Worm (Caenorhabditis elegans) whole organism, L2 larva: Measurements from ENCODE around the gene F45D3.4.

Experiments used
- C34F6.9 ChIP-seq: fragments of 150-350 bp; optimal IDR thresholded peaks from 2 replicates; lab custom pipeline; 2014; ENCODE audit warnings: missing biosample characterization, missing genetic modification characterization
- F13H6.1 ChIP-seq: sonication (generic microtip); optimal IDR thresholded peaks from 2 replicates; lab custom pipeline; 2016; ENCODE audit warnings: missing genetic modification characterization, missing compliant biosample characterization
- R02D3.7 ChIP-seq: fragments of 150-350 bp; optimal IDR thresholded peaks from 2 replicates; lab custom pipeline; 2014; ENCODE audit warnings: missing biosample characterization, missing genetic modification characterization
- Y55F3AM.14 ChIP-seq: fragments of 200-800 bp; sonication (Bioruptor generic); optimal IDR thresholded peaks from 2 replicates; lab custom pipeline; 2018; ENCODE audit warnings: mild to moderate bottlenecking, missing genetic modification characterization, missing compliant biosample characterization
- ZK546.5 ChIP-seq: sonication (generic microtip); optimal IDR thresholded peaks from 2 replicates; lab custom pipeline; 2017; ENCODE audit warnings: missing biosample characterization, missing genetic modification characterization
- alr-1 ChIP-seq: fragments of 150-350 bp; optimal IDR thresholded peaks from 2 replicates; lab custom pipeline; 2014; ENCODE audit warnings: missing biosample characterization, missing genetic modification characterization
- aly-2 ChIP-seq: fragments of 150-350 bp; optimal IDR thresholded peaks from 2 replicates; lab custom pipeline; 2014; ENCODE audit warnings: missing biosample characterization, missing genetic modification characterization
- ama-1 ChIP-seq: fragments of 150-350 bp; optimal IDR thresholded peaks from 2 replicates; lab custom pipeline; 2018; ENCODE audit warnings: inconsistent platforms
- blmp-1 ChIP-seq: sonication (generic microtip); optimal IDR thresholded peaks from 2 replicates; lab custom pipeline; 2017; ENCODE audit warnings: missing genetic modification characterization, mild to moderate bottlenecking, missing compliant biosample characterization, antibody characterized with exemption, moderate library complexity; ENCODE audit not compliant: insufficient read depth
- ceh-82 ChIP-seq: fragments of 150-350 bp; optimal IDR thresholded peaks from 2 replicates; lab custom pipeline; 2014; ENCODE audit warnings: missing biosample characterization, missing genetic modification characterization
- crh-2 ChIP-seq: sonication (generic microtip); optimal IDR thresholded peaks from 2 replicates; lab custom pipeline; 2017; ENCODE audit warnings: missing biosample characterization, missing genetic modification characterization
- dmd-4 ChIP-seq: sonication (generic microtip); optimal IDR thresholded peaks from 2 replicates; lab custom pipeline; 2017; ENCODE audit warnings: missing biosample characterization, missing genetic modification characterization
- egl-27 ChIP-seq: sonication (generic microtip); optimal IDR thresholded peaks from 3 replicates; lab custom pipeline; 2017; ENCODE audit warnings: missing biosample characterization, missing genetic modification reagents, missing genetic modification characterization
- elt-1 ChIP-seq: fragments of 150-350 bp; optimal IDR thresholded peaks from 2 replicates; lab custom pipeline; 2014; ENCODE audit warnings: missing biosample characterization, missing genetic modification characterization
- elt-3 ChIP-seq: sonication (generic microtip); optimal IDR thresholded peaks from 2 replicates; lab custom pipeline; 2017; ENCODE audit warnings: missing biosample characterization, missing genetic modification characterization
- fos-1 ChIP-seq: fragments of 150-350 bp; optimal IDR thresholded peaks from 2 replicates; lab custom pipeline; 2014; ENCODE audit warnings: missing biosample characterization, missing genetic modification characterization
- gmeb-1 ChIP-seq: fragments of 150-350 bp; optimal IDR thresholded peaks from 2 replicates; lab custom pipeline; 2014; ENCODE audit warnings: missing biosample characterization, missing genetic modification characterization
- lin-11 ChIP-seq: fragments of 150-350 bp; sonication (generic microtip); optimal IDR thresholded peaks from 2 replicates; lab custom pipeline; 2014; ENCODE audit warnings: missing biosample characterization, missing genetic modification characterization, inconsistent platforms, mixed read lengths
- lin-13 ChIP-seq: fragments of 150-350 bp; optimal IDR thresholded peaks from 2 replicates; lab custom pipeline; 2014; ENCODE audit warnings: missing biosample characterization, missing genetic modification reagents, missing genetic modification characterization
- lin-39 ChIP-seq: fragments of 150-350 bp; optimal IDR thresholded peaks from 2 replicates; lab custom pipeline; 2014; ENCODE audit warnings: missing biosample characterization, missing genetic modification reagents, missing genetic modification characterization
- lsy-2 ChIP-seq, 2 experiments: fragments of 150-350 bp in 1 of 2; sonication (generic microtip) in 1 of 2; optimal IDR thresholded peaks; 2 replicates each; lab custom pipeline; 2014 to 2017; ENCODE audit warnings: missing biosample characterization in 2 of 2, missing genetic modification characterization in 2 of 2
- mab-5 ChIP-seq: fragments of 150-350 bp; optimal IDR thresholded peaks from 2 replicates; lab custom pipeline; 2014; ENCODE audit warnings: missing biosample characterization, missing genetic modification characterization
- mbf-1 ChIP-seq: sonication (generic microtip); optimal IDR thresholded peaks from 2 replicates; lab custom pipeline; 2017; ENCODE audit warnings: missing biosample characterization, missing genetic modification characterization
- mdl-1 ChIP-seq, 2 experiments: fragments of 150-350 bp in 1 of 2; sonication (generic microtip) in 1 of 2; optimal IDR thresholded peaks; 2 replicates each; lab custom pipeline; 2017; ENCODE audit warnings: missing biosample characterization in 2 of 2, missing genetic modification characterization in 2 of 2
- nhr-10 ChIP-seq: sonication (generic microtip); optimal IDR thresholded peaks from 2 replicates; lab custom pipeline; 2017; ENCODE audit warnings: missing biosample characterization, missing genetic modification characterization
- nhr-11 ChIP-seq: fragments of 150-350 bp; optimal IDR thresholded peaks from 2 replicates; lab custom pipeline; 2014; ENCODE audit warnings: missing biosample characterization, missing genetic modification characterization
- nhr-12 ChIP-seq: fragments of 150-350 bp; optimal IDR thresholded peaks from 2 replicates; lab custom pipeline; 2014; ENCODE audit warnings: missing biosample characterization, missing genetic modification characterization
- nhr-129 ChIP-seq: fragments of 150-350 bp; optimal IDR thresholded peaks from 2 replicates; lab custom pipeline; 2014; ENCODE audit warnings: missing biosample characterization, missing genetic modification characterization
- nhr-21 ChIP-seq: fragments of 150-350 bp; optimal IDR thresholded peaks from 2 replicates; lab custom pipeline; 2014; ENCODE audit warnings: missing biosample characterization, missing genetic modification characterization
- nhr-23 ChIP-seq: fragments of 150-350 bp; optimal IDR thresholded peaks from 2 replicates; lab custom pipeline; 2014; ENCODE audit warnings: missing biosample characterization, missing genetic modification reagents, missing genetic modification characterization
- nhr-237 ChIP-seq: fragments of 150-350 bp; optimal IDR thresholded peaks from 2 replicates; lab custom pipeline; 2014; ENCODE audit warnings: missing biosample characterization, missing genetic modification characterization
- nhr-25 ChIP-seq: fragments of 150-350 bp; sonication (generic microtip); optimal IDR thresholded peaks from 3 replicates; lab custom pipeline; 2014; ENCODE audit warnings: missing biosample characterization, missing genetic modification characterization
- nhr-6 ChIP-seq: fragments of 150-350 bp; optimal IDR thresholded peaks from 2 replicates; lab custom pipeline; 2014; ENCODE audit warnings: missing biosample characterization, missing genetic modification characterization
- nhr-77 ChIP-seq: fragments of 150-350 bp; optimal IDR thresholded peaks from 2 replicates; lab custom pipeline; 2014; ENCODE audit warnings: missing biosample characterization, missing genetic modification characterization
- peb-1 ChIP-seq: fragments of 150-350 bp; optimal IDR thresholded peaks from 2 replicates; lab custom pipeline; 2014; ENCODE audit warnings: missing biosample characterization, missing genetic modification characterization
- skn-1 ChIP-seq: sonication (generic microtip); optimal IDR thresholded peaks from 2 replicates; lab custom pipeline; 2017; ENCODE audit warnings: missing biosample characterization, missing genetic modification characterization
- sma-3 ChIP-seq: sonication (generic microtip); optimal IDR thresholded peaks from 2 replicates; lab custom pipeline; 2016; ENCODE audit warnings: missing genetic modification reagents, missing genetic modification characterization, missing compliant biosample characterization
- sma-9 ChIP-seq, 2 experiments: fragments of 150-350 bp in 1 of 2; sonication (generic microtip) in 1 of 2; optimal IDR thresholded peaks; 2 replicates each; lab custom pipeline; 2014 to 2016; ENCODE audit warnings: missing genetic modification characterization in 2 of 2, mild to moderate bottlenecking in 1 of 2, missing biosample characterization in 1 of 2, missing compliant biosample characterization in 1 of 2, missing genetic modification reagents in 1 of 2, moderate library complexity in 1 of 2
- snpc-4 ChIP-seq: fragments of 150-350 bp; optimal IDR thresholded peaks from 2 replicates; lab custom pipeline; 2014; ENCODE audit warnings: missing biosample characterization, missing genetic modification characterization
- unc-39 ChIP-seq: fragments of 150-350 bp; optimal IDR thresholded peaks from 2 replicates; lab custom pipeline; 2014; ENCODE audit warnings: missing biosample characterization, missing genetic modification characterization
- unc-62 ChIP-seq: fragments of 150-350 bp; optimal IDR thresholded peaks from 2 replicates; lab custom pipeline; 2014; ENCODE audit warnings: missing biosample characterization, missing genetic modification reagents, missing genetic modification characterization
- zag-1 ChIP-seq: fragments of 150-350 bp; optimal IDR thresholded peaks from 2 replicates; lab custom pipeline; 2014; ENCODE audit warnings: missing biosample characterization, missing genetic modification characterization
- ztf-11 ChIP-seq: sonication (generic microtip); optimal IDR thresholded peaks from 2 replicates; lab custom pipeline; 2017; ENCODE audit warnings: missing biosample characterization, missing genetic modification characterization
- ztf-4 ChIP-seq: fragments of 150-350 bp; optimal IDR thresholded peaks from 2 replicates; lab custom pipeline; 2014; ENCODE audit warnings: missing biosample characterization, missing genetic modification characterization

The F45D3.4 gene

ce11 chrV:12540739-12541138, 12.3 kb downstream of the F45D3.4 start, which contains the start of gene F45D3.2:
F45D3.2 (plus strand) TSS chrV:12541039.
- TF ChIP-seq unc-39 (tag; lab: Kevin White, UChicago) (no peak), dmd-4 (tag; lab: Kevin White, UChicago) (no peak), Y55F3AM.14 (GFP tag; lab: Kevin White, UChicago) (no peak), elt-3 (tag; lab: Kevin White, UChicago) (no peak), mdl-1 (tag; optimal IDR thresholded peaks at IDR 0.05; lab: Kevin White, UChicago) (no peak), ceh-82 (tag; lab: Kevin White, UChicago) (no peak), aly-2 (tag; lab: Kevin White, UChicago) (no peak), crh-2 (tag; lab: Kevin White, UChicago) (no peak), skn-1 (tag; lab: Kevin White, UChicago) (no peak), blmp-1 (tag; lab: Kevin White, UChicago) (no peak), nhr-11 (no peak), mab-5 (tag; lab: Kevin White, UChicago) (no peak), ZK546.5 (tag; lab: Kevin White, UChicago) (no peak), alr-1 (tag; lab: Kevin White, UChicago) (no peak)

- no peak for TF ChIP-seq elt-3 (tag; lab: Kevin White, UChicago)
- no peak for TF ChIP-seq F13H6.1 (tag; lab: Kevin White, UChicago)
- no peak for TF ChIP-seq nhr-129 (tag; lab: Kevin White, UChicago)
- TF ChIP-seq fos-1 (tag; lab: Kevin White, UChicago), result peak; percentile 92
- TF ChIP-seq ceh-82 (tag; lab: Kevin White, UChicago), result no peak
- TF ChIP-seq ztf-11 (tag; lab: Kevin White, UChicago), result no peak
- peak; percentile 46 for TF ChIP-seq unc-62 (GFP tag; lab: Kevin White, UChicago)
- no peak for TF ChIP-seq blmp-1 (tag; lab: Kevin White, UChicago)
- TF ChIP-seq nhr-23 (tag; lab: Kevin White, UChicago), result no peak
- no peak for TF ChIP-seq ama-1 (lab: Kevin White, UChicago)
- peak; percentile 8 for TF ChIP-seq zag-1
Observed at ce11 chrV:12540018-12540417, 13.0 kb downstream of the F45D3.4 start.

ce11 chrV:12538984-12539852, 13.8 kb downstream of the F45D3.4 start:
- TF ChIP-seq C34F6.9, result no peak
- TF ChIP-seq ceh-82 (tag; lab: Kevin White, UChicago), result no peak
- no peak for TF ChIP-seq skn-1 (tag; lab: Kevin White, UChicago)
- no peak for TF ChIP-seq mdl-1 (tag; optimal IDR thresholded peaks at IDR 0.05; lab: Kevin White, UChicago)
- TF ChIP-seq nhr-10 (tag; lab: Kevin White, UChicago), result no peak
- no peak for TF ChIP-seq elt-3 (tag; lab: Kevin White, UChicago)
- TF ChIP-seq egl-27, result no peak
- no peak for TF ChIP-seq ama-1 (lab: Kevin White, UChicago)
- TF ChIP-seq lin-39, result no peak
- no peak for TF ChIP-seq dmd-4 (tag; lab: Kevin White, UChicago)
- TF ChIP-seq nhr-25 (tag; lab: Kevin White, UChicago), result no peak
- TF ChIP-seq Y55F3AM.14 (GFP tag; lab: Kevin White, UChicago), result peak; percentile 20
- no peak for TF ChIP-seq nhr-23 (tag; lab: Kevin White, UChicago)
- TF ChIP-seq fos-1 (tag; lab: Kevin White, UChicago), result peak; percentile 23
- no peak for TF ChIP-seq R02D3.7 (tag; lab: Kevin White, UChicago)
- TF ChIP-seq nhr-11, result no peak
- no peak for TF ChIP-seq snpc-4
- no peak for TF ChIP-seq nhr-6 (tag; lab: Kevin White, UChicago)
- TF ChIP-seq F13H6.1 (tag; lab: Kevin White, UChicago), result no peak
- TF ChIP-seq sma-3, result no peak
- no peak for TF ChIP-seq aly-2 (tag; lab: Kevin White, UChicago)
- TF ChIP-seq gmeb-1 (tag; lab: Kevin White, UChicago), result no peak
- no peak for TF ChIP-seq nhr-77 (tag; lab: Kevin White, UChicago)
- no peak for TF ChIP-seq mab-5 (tag; lab: Kevin White, UChicago)
- no peak for TF ChIP-seq peb-1 (tag; lab: Kevin White, UChicago)
- TF ChIP-seq ZK546.5 (tag; lab: Kevin White, UChicago), result no peak
- no peak for TF ChIP-seq alr-1 (tag; lab: Kevin White, UChicago)
- TF ChIP-seq nhr-21 (tag; lab: Kevin White, UChicago), result no peak
- no peak for TF ChIP-seq blmp-1 (tag; lab: Kevin White, UChicago)
- TF ChIP-seq ztf-4 (tag; lab: Kevin White, UChicago), result no peak
- no peak for TF ChIP-seq unc-62 (GFP tag; lab: Kevin White, UChicago)
- TF ChIP-seq lsy-2 (tag; optimal IDR thresholded peaks at IDR 0.05; lab: Kevin White, UChicago), result peak in 1 of 2 experiments; percentile 44
- no peak for TF ChIP-seq mbf-1
- no peak for TF ChIP-seq lin-13 (GFP tag; lab: Kevin White, UChicago)
- TF ChIP-seq crh-2 (tag; lab: Kevin White, UChicago), result no peak
- TF ChIP-seq sma-9 (GFP tag; optimal IDR thresholded peaks at IDR 0.05; lab: Kevin White, UChicago), result peak; percentile 49
- TF ChIP-seq sma-9 (tag; optimal IDR thresholded peaks at IDR 0.05; lab: Kevin White, UChicago), result no peak
- TF ChIP-seq nhr-12 (tag; lab: Kevin White, UChicago), result no peak
- TF ChIP-seq nhr-237, result no peak
- no peak for TF ChIP-seq lin-11 (tag; lab: Kevin White, UChicago)
- no peak for TF ChIP-seq unc-39 (tag; lab: Kevin White, UChicago)
- no peak for TF ChIP-seq ztf-11 (tag; lab: Kevin White, UChicago)
- TF ChIP-seq elt-1 (tag; lab: Kevin White, UChicago), result peak; percentile 56
